Worm (Caenorhabditis elegans): ENCODE data around the gene aco-1.

- TF ChIP-seq ztf-11 (tag; optimal IDR thresholded peaks at IDR 0.05) (no peak), nhr-2 (tag; optimal IDR thresholded peaks at IDR 0.05) (no peak), nhr-76 (tag; optimal IDR thresholded peaks at IDR 0.05) (no peak), unc-62 (GFP tag; optimal IDR thresholded peaks at IDR 0.05) (no peak), flh-1 (GFP tag; optimal IDR thresholded peaks at IDR 0.05) (no peak), elt-3 (tag; optimal IDR thresholded peaks at IDR 0.05) (no peak), zip-8 (tag; optimal IDR thresholded peaks at IDR 0.05) (no peak), mep-1 (tag; optimal IDR thresholded peaks at IDR 0.05) (no peak), lin-13 (tag; optimal IDR thresholded peaks at IDR 0.05) (no peak), snpc-4 (tag; optimal IDR thresholded peaks at IDR 0.05) (no peak), sptf-1 (tag; optimal IDR thresholded peaks at IDR 0.05) (no peak), unc-120 (tag; optimal IDR thresholded peaks at IDR 0.05; ENCODE audit: poor library complexity, severe bottlenecking) (no peak)
Observed at ce11 chrX:11337783-11338182, 1.9 kb upstream of the aco-1 start, which contains the start of gene gcy-9.
